Worm (Caenorhabditis elegans) whole organism, early embryonic: ENCODE results near the gene aff-1.

Experiments
- F13C5.2 ChIP-seq: sonication (generic microtip); optimal IDR thresholded peaks from 2 replicates; lab custom pipeline; 2017; ENCODE audit warnings: mild to moderate bottlenecking, missing genetic modification characterization, inconsistent platforms, missing compliant biosample characterization
- aly-1 ChIP-seq: sonication (generic microtip); optimal IDR thresholded peaks from 2 replicates; lab custom pipeline; 2016; ENCODE audit warnings: missing genetic modification characterization, missing compliant biosample characterization
- ama-1 ChIP-seq: fragments of 150-350 bp; optimal IDR thresholded peaks from 2 replicates; lab custom pipeline; 2014
- flt-1 ChIP-seq: fragments of 200-800 bp; sonication (Bioruptor generic); IDR thresholded peaks from 2 replicates; pipeline ENCODE4 v1.3.6; 2022; ENCODE audit warnings: missing genetic modification characterization, missing compliant biosample characterization
- hmg-4 ChIP-seq: fragments of 200-800 bp; sonication (Bioruptor generic); optimal IDR thresholded peaks from 2 replicates; lab custom pipeline; 2018; ENCODE audit warnings: mild to moderate bottlenecking, missing genetic modification characterization, missing compliant biosample characterization

ce11 chrII:6829108-6829507, 34.4 kb downstream of the aff-1 start:
- TF ChIP-seq F13C5.2 (tag; lab: Kevin White, UChicago) (no peak), flt-1 (GFP tag; lab: Robert Waterston, UW) (no peak), aly-1 (tag; lab: Kevin White, UChicago) (no peak), hmg-4 (GFP tag; lab: Kevin White, UChicago) (no peak), ama-1 (lab: Kevin White, UChicago) (no peak)
